Fruit fly (Drosophila melanogaster) whole organism, embryonic: ENCODE measurements around the gene NijC.

Experiments used
- CG1024 ChIP-seq: fragments of 200-800 bp; sonication (Bioruptor generic); IDR thresholded peaks from 2 replicates; pipeline ENCODE4 v1.3.6; 2022; ENCODE audit warnings: missing biosample characterization, missing genetic modification characterization
- CG10543 ChIP-seq: fragments of 200-800 bp; sonication (Bioruptor generic); optimal IDR thresholded peaks from 3 replicates; lab custom pipeline; 2017; ENCODE audit warnings: missing biosample characterization, mild to moderate bottlenecking, missing genetic modification characterization, moderate library complexity
- CG12769 ChIP-seq: fragments of 200-800 bp; sonication (Bioruptor generic); optimal IDR thresholded peaks from 2 replicates; lab custom pipeline; 2019; ENCODE audit warnings: missing biosample characterization, mild to moderate bottlenecking, missing genetic modification characterization, moderate library complexity
- CG15011 ChIP-seq: fragments of 200-800 bp; sonication (Bioruptor generic); optimal IDR thresholded peaks from 3 replicates; lab custom pipeline; 2018; ENCODE audit warnings: missing biosample characterization, mild to moderate bottlenecking, missing genetic modification characterization
- CG17186 ChIP-seq: fragments of 200-800 bp; sonication (Bioruptor generic); optimal IDR thresholded peaks from 3 replicates; lab custom pipeline; 2017; ENCODE audit warnings: missing biosample characterization, missing genetic modification reagents, missing genetic modification characterization
- CG17829 ChIP-seq: fragments of 200-800 bp; optimal IDR thresholded peaks from 2 replicates; lab custom pipeline; 2019; ENCODE audit warnings: missing biosample characterization, mild to moderate bottlenecking, missing genetic modification characterization, moderate library complexity
- CG2116 ChIP-seq: fragments of 200-800 bp; sonication (Bioruptor generic); optimal IDR thresholded peaks from 3 replicates; lab custom pipeline; 2018; ENCODE audit warnings: missing biosample characterization, mild to moderate bottlenecking, missing genetic modification characterization
- CG2202 ChIP-seq: fragments of 200-800 bp; sonication (Bioruptor generic); optimal IDR thresholded peaks from 2 replicates; lab custom pipeline; 2018; ENCODE audit warnings: missing biosample characterization, mild to moderate bottlenecking, missing genetic modification characterization
- CG34376 ChIP-seq: fragments of 200-800 bp; sonication (Bioruptor generic); optimal IDR thresholded peaks from 2 replicates; lab custom pipeline; 2018; ENCODE audit warnings: missing biosample characterization, mild to moderate bottlenecking, missing genetic modification characterization
- CG6175 ChIP-seq: fragments of 200-800 bp; sonication (Bioruptor generic); IDR thresholded peaks from 3 replicates; pipeline ENCODE4 v1.3.6; 2022; ENCODE audit warnings: missing biosample characterization, missing genetic modification characterization
- CG6654 ChIP-seq: fragments of 200-800 bp; sonication (Bioruptor generic); optimal IDR thresholded peaks from 2 replicates; lab custom pipeline; 2017; ENCODE audit warnings: missing biosample characterization, mild to moderate bottlenecking, missing genetic modification characterization
- CG6765 ChIP-seq: fragments of 200-800 bp; sonication (Bioruptor generic); optimal IDR thresholded peaks from 3 replicates; lab custom pipeline; 2017; ENCODE audit warnings: missing biosample characterization, mild to moderate bottlenecking, missing genetic modification characterization
- CG9215 ChIP-seq: fragments of 200-800 bp; sonication (Bioruptor generic); IDR thresholded peaks from 2 replicates; pipeline ENCODE4 v1.3.6; 2022; ENCODE audit warnings: missing biosample characterization, missing genetic modification characterization
- CG9876 ChIP-seq: fragments of 200-800 bp; sonication (Bioruptor generic); optimal IDR thresholded peaks from 2 replicates; lab custom pipeline; 2016; ENCODE audit warnings: missing biosample characterization, missing genetic modification characterization
- Camta ChIP-seq: fragments of 200-800 bp; sonication (Bioruptor generic); optimal IDR thresholded peaks from 2 replicates; lab custom pipeline; 2016; ENCODE audit warnings: missing biosample characterization, missing genetic modification characterization
- CkIIα-i1 ChIP-seq: fragments of 200-800 bp; sonication (Bioruptor generic); IDR thresholded peaks from 2 replicates; pipeline ENCODE4 v1.3.6; 2022; ENCODE audit warnings: missing biosample characterization, missing genetic modification characterization
- D19B ChIP-seq: fragments of 200-800 bp; sonication (Bioruptor generic); optimal IDR thresholded peaks from 2 replicates; lab custom pipeline; 2017; ENCODE audit warnings: missing biosample characterization, mild to moderate bottlenecking, missing genetic modification characterization
- Dip2 ChIP-seq: fragments of 200-800 bp; sonication (Bioruptor generic); IDR thresholded peaks from 2 replicates; pipeline ENCODE4 v1.3.6; 2022; ENCODE audit warnings: missing biosample characterization, missing genetic modification characterization
- Dref ChIP-seq: fragments of 200-800 bp; sonication (Bioruptor generic); IDR thresholded peaks from 2 replicates; pipeline ENCODE4 v1.3.6; 2022; ENCODE audit warnings: missing biosample characterization, missing genetic modification characterization
- Fer3 ChIP-seq: fragments of 200-800 bp; sonication (Bioruptor generic); optimal IDR thresholded peaks from 2 replicates; lab custom pipeline; 2018; ENCODE audit warnings: missing biosample characterization, mild to moderate bottlenecking, missing genetic modification characterization, moderate library complexity
- HLH4C ChIP-seq: fragments of 200-800 bp; sonication (Bioruptor generic); IDR thresholded peaks from 3 replicates; pipeline ENCODE4 v1.3.6; 2022; ENCODE audit warnings: missing biosample characterization, missing genetic modification characterization; ENCODE audit not compliant: partially characterized antibody
- Hr3 ChIP-seq: fragments of 200-800 bp; sonication (Bioruptor generic); optimal IDR thresholded peaks from 3 replicates; lab custom pipeline; 2016; ENCODE audit warnings: missing biosample characterization, missing genetic modification characterization
- Med ChIP-seq: fragments of 200-800 bp; sonication (Bioruptor generic); peaks from one replicate; lab custom pipeline; 2016; ENCODE audit warnings: missing biosample characterization, missing genetic modification characterization, mild to moderate bottlenecking, inconsistent platforms, moderate library complexity
- Oaz ChIP-seq: fragments of 200-800 bp; sonication (Bioruptor generic); IDR thresholded peaks from 2 replicates; pipeline ENCODE4 v1.3.6; 2022; ENCODE audit warnings: missing biosample characterization, missing genetic modification characterization
- Optix ChIP-seq: fragments of 200-800 bp; sonication (Bioruptor generic); IDR thresholded peaks from 3 replicates; pipeline ENCODE4 v1.3.6; 2022; ENCODE audit warnings: missing biosample characterization, missing genetic modification characterization
- PHDP ChIP-seq: fragments of 200-800 bp; sonication (Bioruptor generic); optimal IDR thresholded peaks from 3 replicates; lab custom pipeline; 2018; ENCODE audit warnings: missing biosample characterization, mild to moderate bottlenecking, missing genetic modification characterization, moderate library complexity
- Side ChIP-seq: fragments of 200-800 bp; sonication (Bioruptor generic); optimal IDR thresholded peaks from 2 replicates; lab custom pipeline; 2016; ENCODE audit warnings: missing biosample characterization, missing genetic modification characterization
- YL-1 ChIP-seq: fragments of 200-800 bp; sonication (Bioruptor generic); optimal IDR thresholded peaks from 3 replicates; lab custom pipeline; 2017; ENCODE audit warnings: missing biosample characterization, mild to moderate bottlenecking, missing genetic modification characterization
- bcd ChIP-seq: fragments of 200-800 bp; sonication (Bioruptor generic); optimal IDR thresholded peaks from 2 replicates; lab custom pipeline; 2017; ENCODE audit warnings: missing biosample characterization, mild to moderate bottlenecking, missing genetic modification characterization
- cwo ChIP-seq: fragments of 200-800 bp; sonication (Bioruptor generic); optimal IDR thresholded peaks from 3 replicates; lab custom pipeline; 2017; ENCODE audit warnings: missing biosample characterization, missing genetic modification characterization, mild to moderate bottlenecking, moderate library complexity, missing genetic modification reagents
- dati ChIP-seq: fragments of 200-800 bp; sonication (Bioruptor generic); IDR thresholded peaks from 2 replicates; pipeline ENCODE4 v1.3.6; 2022; ENCODE audit warnings: missing biosample characterization, missing genetic modification characterization
- exex ChIP-seq: fragments of 200-800 bp; sonication (Bioruptor generic); optimal IDR thresholded peaks from 4 replicates; lab custom pipeline; 2018; ENCODE audit warnings: missing biosample characterization, mild to moderate bottlenecking, missing genetic modification characterization, moderate library complexity
- ftz-f1 ChIP-seq: fragments of 200-800 bp; sonication (Bioruptor generic); optimal IDR thresholded peaks from 2 replicates; lab custom pipeline; 2016; ENCODE audit warnings: missing biosample characterization, missing genetic modification characterization
- gcm2 ChIP-seq: fragments of 200-800 bp; sonication (Bioruptor generic); optimal IDR thresholded peaks from 2 replicates; lab custom pipeline; 2016; ENCODE audit warnings: missing biosample characterization, missing genetic modification characterization
- ham ChIP-seq: fragments of 200-800 bp; sonication (Bioruptor generic); IDR thresholded peaks from 2 replicates; pipeline ENCODE4 v1.3.6; 2022; ENCODE audit warnings: missing biosample characterization, missing genetic modification characterization
- klu ChIP-seq: fragments of 200-800 bp; sonication (Bioruptor generic); IDR thresholded peaks from 2 replicates; pipeline ENCODE4 v1.3.6; 2022; ENCODE audit warnings: missing biosample characterization, missing genetic modification characterization
- lab ChIP-seq: fragments of 200-800 bp; sonication (Bioruptor generic); optimal IDR thresholded peaks from 3 replicates; lab custom pipeline; 2017; ENCODE audit warnings: missing biosample characterization, missing genetic modification characterization, mild to moderate bottlenecking, moderate library complexity, missing genetic modification reagents
- lov ChIP-seq, 2 experiments: fragments of 200-800 bp in 1 of 2; fragments of >200 bp in 1 of 2; sonication (Bioruptor generic) in 1 of 2; IDR thresholded peaks in 1 of 2; optimal IDR thresholded peaks in 1 of 2; 2 replicates in 1 of 2; 3 replicates in 1 of 2; pipeline versions ENCODE4 v1.3.6 to Lab custom; 2017 to 2022; ENCODE audit warnings: missing biosample characterization in 1 of 2, missing genetic modification characterization in 1 of 2
- maf-S ChIP-seq: fragments of 200-800 bp; sonication (Bioruptor generic); optimal IDR thresholded peaks from 2 replicates; lab custom pipeline; 2016; ENCODE audit warnings: missing biosample characterization, missing genetic modification characterization
- psq ChIP-seq: fragments of 200-800 bp; sonication (Bioruptor generic); optimal IDR thresholded peaks from 2 replicates; lab custom pipeline; 2017; ENCODE audit warnings: missing biosample characterization, missing genetic modification characterization
- sens ChIP-seq: fragments of 200-800 bp; sonication (Bioruptor generic); peaks from one replicate; lab custom pipeline; 2016; ENCODE audit warnings: missing biosample characterization, missing genetic modification characterization
- sens-2 ChIP-seq: fragments of 200-800 bp; sonication (Bioruptor generic); IDR thresholded peaks from 2 replicates; pipeline ENCODE4 v1.3.6; 2022; ENCODE audit warnings: missing biosample characterization, missing genetic modification characterization
- ssp ChIP-seq: fragments of 200-800 bp; sonication (Bioruptor generic); IDR thresholded peaks from 2 replicates; pipeline ENCODE4 v1.3.6; 2022; ENCODE audit warnings: missing biosample characterization, missing genetic modification characterization
- sug ChIP-seq: fragments of 200-800 bp; optimal IDR thresholded peaks from 2 replicates; lab custom pipeline; 2019; ENCODE audit warnings: missing biosample characterization, mild to moderate bottlenecking, missing genetic modification characterization, moderate library complexity
- trh ChIP-seq: fragments of 200-800 bp; sonication (Bioruptor generic); optimal IDR thresholded peaks from 2 replicates; lab custom pipeline; 2016; ENCODE audit warnings: missing biosample characterization, missing genetic modification characterization
- ttk ChIP-seq: fragments of 200-800 bp; sonication (Bioruptor generic); IDR thresholded peaks from 2 replicates; pipeline ENCODE4 v2.1.2; 2022; ENCODE audit warnings: missing biosample characterization, missing genetic modification characterization

Gene NijC

DNA sequence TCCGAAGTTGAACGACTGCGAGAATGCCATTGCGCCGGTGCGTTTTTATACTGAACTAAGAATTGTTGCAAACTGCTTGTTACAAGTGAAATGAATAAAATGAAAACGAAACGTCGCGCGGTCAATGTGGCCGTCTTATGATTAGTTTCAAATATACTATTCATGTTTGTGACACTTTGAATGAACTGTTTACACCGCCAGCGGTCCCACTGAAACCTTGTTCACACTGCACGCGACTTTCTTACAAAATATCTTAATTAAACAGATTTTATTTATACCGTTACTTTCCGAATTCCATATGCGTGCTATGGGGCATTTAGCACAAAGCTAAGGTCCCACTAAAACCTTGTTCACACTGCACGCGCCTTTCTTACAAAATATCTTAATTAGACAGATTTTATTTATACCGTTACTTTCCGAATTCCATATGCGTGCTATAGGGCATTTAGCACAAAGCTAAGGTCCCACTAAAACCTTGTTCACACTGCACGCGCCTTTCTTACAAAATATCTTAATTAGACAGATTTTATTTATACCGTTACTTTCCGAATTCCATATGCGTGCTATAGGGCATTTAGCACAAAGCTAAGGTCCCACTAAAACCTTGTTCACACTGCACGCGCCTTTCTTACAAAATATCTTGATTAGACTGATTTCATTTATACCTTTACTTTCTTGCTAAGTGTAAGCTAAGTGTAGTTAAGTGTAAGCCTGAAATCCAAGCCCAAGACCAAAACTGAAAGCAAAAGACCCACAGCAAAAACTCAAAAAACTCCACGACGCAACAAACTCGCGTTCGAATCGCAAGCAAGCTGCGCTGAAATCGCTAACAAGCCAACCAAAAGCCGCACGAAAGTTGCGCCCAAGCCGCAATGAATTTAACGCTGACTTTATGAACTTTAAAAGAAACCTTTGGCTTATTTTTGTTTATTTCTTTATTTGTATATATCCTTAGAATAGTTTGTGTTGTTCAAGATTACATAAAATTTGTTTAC is 17.5 kb downstream of the NijC start, which contains the start of gene PolQ (continued):
- TF ChIP-seq sens (GFP tag; lab: Kevin White, UChicago) (peak; percentile 53), ssp (peak; percentile 100)

DNA sequence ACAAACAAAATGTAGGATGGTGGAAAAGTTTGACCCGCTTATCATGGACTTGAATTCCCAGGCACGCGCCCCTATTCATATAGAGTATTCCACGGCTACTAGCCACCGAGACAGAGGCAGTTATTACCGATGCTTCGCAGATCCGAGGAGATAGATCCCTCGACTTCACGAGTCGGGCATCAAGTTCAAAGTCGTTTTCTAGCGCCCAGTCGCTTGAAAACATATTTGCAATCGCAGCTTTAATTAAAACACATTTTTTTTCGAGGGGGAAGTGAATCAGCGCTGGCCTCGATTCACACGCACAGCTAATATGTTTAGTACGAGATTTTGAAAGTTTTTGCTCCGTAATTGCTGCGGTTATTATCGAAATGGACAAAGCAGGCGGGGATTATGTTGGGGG is 20.3 kb downstream of the NijC start:
- TF ChIP-seq maf-S (GFP tag; lab: Kevin White, UChicago) = no peak
- TF ChIP-seq cwo (GFP tag; lab: Kevin White, UChicago) = peak; percentile 33
- peak; percentile 60 for TF ChIP-seq sug
- no peak for TF ChIP-seq CG2202 (tag; lab: Kevin White, UChicago)
- no peak for TF ChIP-seq lov (optimal IDR thresholded peaks at IDR 0.05; lab: Kevin White, UChicago)
- TF ChIP-seq lov (GFP tag; IDR thresholded peaks at IDR 0.05; lab: Robert Waterston, UW) = 0 out of 3 replicates have a peak, but pooled peaks have one; percentile 14
- TF ChIP-seq ftz-f1 (GFP tag; lab: Kevin White, UChicago) = peak; percentile 15
- TF ChIP-seq CG10543 (GFP tag; lab: Kevin White, UChicago) = peak; percentile 13
- peak; percentile 85 for TF ChIP-seq CG34376 (GFP tag; lab: Kevin White, UChicago)

DNA sequence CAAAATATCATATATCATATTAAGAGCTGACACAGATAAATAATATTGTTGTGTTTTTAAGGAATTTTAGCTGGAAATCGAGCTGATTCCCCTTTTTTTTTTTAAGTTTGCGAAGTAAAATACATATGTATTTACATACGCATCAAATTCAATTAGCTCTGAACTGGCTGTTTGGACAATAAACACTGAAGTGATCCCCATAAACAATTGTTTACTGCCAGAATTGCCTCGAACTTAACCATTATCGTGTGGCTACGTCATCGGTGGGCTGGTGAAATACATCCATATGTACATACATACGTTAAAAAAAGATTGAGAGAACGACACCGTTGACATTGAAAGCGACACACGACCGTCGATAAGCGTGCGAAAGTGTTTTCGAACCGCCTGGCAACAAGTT is 21.3 kb downstream of the NijC start:
- TF ChIP-seq Camta (GFP tag; lab: Kevin White, UChicago) (no peak), HLH4C (GFP tag; lab: Robert Waterston, UW) (no peak), trh (GFP tag; lab: Kevin White, UChicago) (no peak), lab (GFP tag; lab: Kevin White, UChicago) (peak; percentile 60), ham (GFP tag; lab: Robert Waterston, UW) (no peak), CG6175 (GFP tag; lab: Robert Waterston, UW) (no peak), YL-1 (no peak), CG6654 (no peak), CG12769 (peak; percentile 47), Dref (GFP tag; lab: Robert Waterston, UW) (no peak), ttk (no peak), CG9215 (GFP tag; lab: Robert Waterston, UW) (no peak), Hr3 (no peak), CG34376 (GFP tag; lab: Kevin White, UChicago) (peak; percentile 70), CG2116 (GFP tag; lab: Kevin White, UChicago) (no peak), D19B (no peak), gcm2 (GFP tag; lab: Kevin White, UChicago) (no peak), sens-2 (no peak), dati (GFP tag; lab: Robert Waterston, UW) (no peak), CG15011 (GFP tag; lab: Kevin White, UChicago) (no peak), Oaz (GFP tag; lab: Robert Waterston, UW) (no peak), Fer3 (peak; percentile 40), exex (tag; lab: Kevin White, UChicago) (peak; percentile 84), PHDP (tag; lab: Kevin White, UChicago) (peak; percentile 20), bcd (GFP tag; lab: Kevin White, UChicago) (no peak), Med (peak; percentile 52), Dip2 (GFP tag; lab: Robert Waterston, UW) (no peak), CG17186 (no peak), klu (GFP tag; lab: Robert Waterston, UW) (no peak), CG17829 (no peak), CG6765 (GFP tag; lab: Kevin White, UChicago) (peak; percentile 57), CkIIα-i1 (no peak), Side (GFP tag; lab: Kevin White, UChicago) (no peak), psq (no peak), CG9876 (GFP tag; lab: Kevin White, UChicago) (no peak), CG1024 (GFP tag; lab: Robert Waterston, UW) (no peak), Optix (no peak)
